Worm (Caenorhabditis elegans): ENCODE data around the gene T18D3.6.

Gene T18D3.6

DNA sequence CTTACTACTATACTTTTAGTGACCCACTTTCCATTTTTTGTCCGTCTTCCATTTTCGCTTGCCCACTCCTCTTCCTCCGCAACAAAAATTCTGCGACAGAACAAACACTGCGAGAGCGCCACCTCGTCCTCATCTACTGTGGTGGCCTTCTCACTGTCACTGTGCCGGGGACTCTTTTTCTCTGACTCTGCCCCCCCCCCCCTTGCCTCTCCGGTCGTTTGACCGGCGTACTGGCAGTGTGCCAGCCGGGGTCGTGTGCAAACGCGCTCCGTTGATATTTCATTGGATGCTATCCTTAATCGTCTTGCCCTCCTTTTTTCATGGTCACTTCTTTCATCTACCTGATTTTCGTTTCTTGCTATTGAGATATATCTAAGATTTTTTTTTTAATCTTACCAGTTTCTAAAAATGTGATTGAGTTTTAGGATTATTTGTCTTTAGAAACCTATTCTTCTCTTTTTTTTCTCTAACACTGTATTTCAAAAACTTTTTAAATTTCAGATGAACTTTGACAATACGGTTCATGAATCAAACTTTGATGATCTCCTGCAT is 30.8 kb downstream of the T18D3.6 start, which contains the start of gene atf-6 (continued):
- TF ChIP-seq lim-7 (GFP tag; IDR thresholded peaks at IDR 0.05) (0 out of 2 replicates have a peak, but pooled peaks have one; percentile 51), mep-1 (tag; optimal IDR thresholded peaks at IDR 0.05) (peak; percentile 95), zag-1 (tag; optimal IDR thresholded peaks at IDR 0.05) (no peak), hlh-30 (tag; optimal IDR thresholded peaks at IDR 0.05; ENCODE audit: insufficient read depth) (peak; percentile 85), tra-1 (GFP tag; IDR thresholded peaks at IDR 0.05) (peak; percentile 15; the same call in 1 of the 2 replicates), dpl-1 (GFP tag; optimal IDR thresholded peaks at IDR 0.05) (peak; percentile 48), hlh-11 (tag; optimal IDR thresholded peaks at IDR 0.05) (peak; percentile 91), F10B5.3 (tag; optimal IDR thresholded peaks at IDR 0.05) (no peak), hmg-1.1 (GFP tag; IDR thresholded peaks at IDR 0.05) (peak; percentile 95), ceh-20 (GFP tag; IDR thresholded peaks at IDR 0.05) (peak; percentile 65; the same call in 1 of the 2 replicates), egl-43 (GFP tag; IDR thresholded peaks at IDR 0.05) (peak; percentile 89), Y48G9A.11 (GFP tag; IDR thresholded peaks at IDR 0.05) (no peak), ama-1 (optimal IDR thresholded peaks at IDR 0.05) (no peak), saeg-2 (GFP tag; IDR thresholded peaks at IDR 0.05) (no peak), nhr-42 (GFP tag; IDR thresholded peaks at IDR 0.05) (peak; percentile 83; the same call in 1 of the 2 replicates), nhr-41 (GFP tag; IDR thresholded peaks at IDR 0.05) (peak; percentile 73; the same call in 1 of the 2 replicates), F44E2.7 (GFP tag; IDR thresholded peaks at IDR 0.05) (no peak), mes-2 (tag; optimal IDR thresholded peaks at IDR 0.05; ENCODE audit: poor library complexity, severe bottlenecking) (peak; percentile 85), T26A8.4 (GFP tag; IDR thresholded peaks at IDR 0.05) (peak; percentile 48; the same call in 1 of the 2 replicates), ZK337.2 (GFP tag; IDR thresholded peaks at IDR 0.05) (0 out of 2 replicates have a peak, but pooled peaks have one; percentile 41), arid-1 (GFP tag; conservative IDR thresholded peaks at IDR 0.05) (peak; percentile 48; the same call in 1 of the 2 replicates), mdl-1 (tag; optimal IDR thresholded peaks at IDR 0.05) (peak in 1 of 2 experiments; percentile 60)

DNA sequence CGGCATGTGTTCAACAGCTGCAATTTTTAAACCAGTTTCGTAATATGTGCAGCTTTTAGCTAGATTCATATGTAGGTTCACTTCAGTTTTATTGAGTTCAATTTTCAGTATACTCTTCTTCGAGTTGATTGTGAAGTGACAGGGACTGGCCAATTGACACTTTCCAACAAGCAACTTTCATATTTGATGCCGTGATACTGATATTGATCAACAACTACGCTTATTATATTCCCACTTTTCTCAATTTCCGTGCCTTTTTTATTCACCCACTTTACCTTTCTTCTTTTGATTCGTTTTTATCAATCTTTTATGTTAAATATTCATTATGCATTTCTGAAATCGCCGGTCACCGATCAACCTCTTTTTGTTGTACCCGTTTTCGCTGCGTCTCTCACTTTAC is 34.4 kb downstream of the T18D3.6 start:
- TF ChIP-seq snpc-4 (tag; optimal IDR thresholded peaks at IDR 0.05) = no peak
- no peak for TF ChIP-seq lim-7 (GFP tag; IDR thresholded peaks at IDR 0.05)
- TF ChIP-seq nhr-41 (GFP tag; IDR thresholded peaks at IDR 0.05) = no peak
- no peak for TF ChIP-seq madf-9 (GFP tag; conservative IDR thresholded peaks at IDR 0.05)
- TF ChIP-seq F49E8.2 (tag; optimal IDR thresholded peaks at IDR 0.05; ENCODE audit: borderline replicate concordance) = no peak
- no peak for TF ChIP-seq F44E2.7 (GFP tag; IDR thresholded peaks at IDR 0.05)
- TF ChIP-seq fkh-10 (GFP tag; optimal IDR thresholded peaks at IDR 0.05) = no peak
- TF ChIP-seq nhr-11 (tag; optimal IDR thresholded peaks at IDR 0.05) = no peak
- no peak for TF ChIP-seq gei-8 (GFP tag; optimal IDR thresholded peaks at IDR 0.05)
- no peak for TF ChIP-seq ztf-11 (tag; optimal IDR thresholded peaks at IDR 0.05)
- no peak for TF ChIP-seq ceh-82 (tag; optimal IDR thresholded peaks at IDR 0.05)
- no peak for TF ChIP-seq mxl-3 (GFP tag; optimal IDR thresholded peaks at IDR 0.05)
- TF ChIP-seq skn-1 (tag; optimal IDR thresholded peaks at IDR 0.05) = no peak
- TF ChIP-seq mdt-29 (GFP tag; IDR thresholded peaks at IDR 0.05) = no peak
- no peak for TF ChIP-seq ces-1 (GFP tag; optimal IDR thresholded peaks at IDR 0.05)
- TF ChIP-seq nhr-48 (tag; optimal IDR thresholded peaks at IDR 0.05) = no peak
- TF ChIP-seq F37D6.2 (tag; optimal IDR thresholded peaks at IDR 0.05) = no peak
- TF ChIP-seq unc-130 (GFP tag; optimal IDR thresholded peaks at IDR 0.05) = no peak
- no peak for TF ChIP-seq rbr-2 (tag; optimal IDR thresholded peaks at IDR 0.05)
- no peak for TF ChIP-seq aly-2 (tag; optimal IDR thresholded peaks at IDR 0.05)

DNA sequence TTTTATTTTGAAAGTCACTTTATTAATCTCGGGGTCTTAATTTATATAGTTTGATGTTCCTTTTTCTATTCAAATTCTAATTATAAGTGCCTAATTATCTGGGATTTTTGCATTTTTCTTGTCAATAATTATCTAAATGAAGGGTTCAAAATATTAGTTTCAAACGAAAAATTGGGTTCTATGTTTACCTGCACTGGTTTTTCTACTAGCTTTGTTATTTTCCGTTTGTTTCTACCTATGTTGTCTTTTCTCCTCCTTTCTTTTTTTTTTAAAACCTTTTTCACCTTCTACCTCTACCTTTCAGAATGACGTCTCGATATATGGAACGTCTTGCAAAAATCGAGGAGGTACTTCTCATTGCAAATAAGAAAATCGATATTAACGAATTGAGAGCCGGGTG is 35.1 kb downstream of the T18D3.6 start, which contains the start of gene tbc-13:
Gene tbc-13, plus strand, starts transcription at position 301 of the 400 bp plus-strand sequence.
- TF ChIP-seq aha-1 (tag) (peak; percentile 81), pqm-1 (tag; optimal IDR thresholded peaks at IDR 0.05) (no peak), lin-15B (tag; optimal IDR thresholded peaks at IDR 0.05) (no peak)

All from whole organism, L4 larva.